Worm (Caenorhabditis elegans): ENCODE measurements around the gene srbc-41.

DNA sequence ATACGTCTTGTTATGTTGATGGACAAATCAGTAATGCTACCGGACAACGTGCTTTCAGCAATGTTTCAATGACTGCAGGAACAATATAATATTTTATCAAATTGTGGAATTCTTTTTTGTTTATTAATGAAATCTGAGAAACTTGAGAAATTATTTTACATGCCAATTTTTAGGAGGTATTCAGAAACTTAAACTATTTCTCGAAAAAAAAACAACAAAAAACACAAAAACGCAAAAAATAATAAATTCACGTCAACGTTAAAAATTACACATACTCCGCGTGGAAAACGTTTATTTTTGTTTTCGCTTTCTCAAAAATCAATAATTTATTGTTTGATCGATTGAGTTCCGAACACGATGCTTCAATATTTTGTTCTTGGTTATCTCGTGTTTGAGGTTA lies 27.6 kb upstream of the srbc-41 start, which contains the start of gene Y46H3D.1:
- TF ChIP-seq blmp-1 (tag; optimal IDR thresholded peaks at IDR 0.05): no peak
- no peak for TF ChIP-seq lsy-2 (tag; optimal IDR thresholded peaks at IDR 0.05)
- no peak for TF ChIP-seq sptf-1 (tag; optimal IDR thresholded peaks at IDR 0.05)
- TF ChIP-seq lin-13 (tag; optimal IDR thresholded peaks at IDR 0.05): no peak
- no peak for TF ChIP-seq elt-3 (tag; optimal IDR thresholded peaks at IDR 0.05)
- no peak for TF ChIP-seq nhr-237 (tag; optimal IDR thresholded peaks at IDR 0.05)
- no peak for TF ChIP-seq pha-4 (tag; optimal IDR thresholded peaks at IDR 0.05)
- no peak for TF ChIP-seq unc-62 (GFP tag; optimal IDR thresholded peaks at IDR 0.05)
- TF ChIP-seq unc-39 (tag; optimal IDR thresholded peaks at IDR 0.05): no peak
- no peak for TF ChIP-seq ztf-11 (tag; optimal IDR thresholded peaks at IDR 0.05)
- TF ChIP-seq nhr-76 (tag; optimal IDR thresholded peaks at IDR 0.05): no peak
- TF ChIP-seq ceh-39 (tag; optimal IDR thresholded peaks at IDR 0.05): no peak
